Worm (Caenorhabditis elegans): ENCODE measurements around the gene fbxa-30.

ce11 chrIII:1229510-1229909, 45.9 kb downstream of the fbxa-30 start:
- TF ChIP-seq nhr-6 (tag; optimal IDR thresholded peaks at IDR 0.05) (no peak), unc-62 (GFP tag; optimal IDR thresholded peaks at IDR 0.05) (no peak), nhr-237 (tag; optimal IDR thresholded peaks at IDR 0.05) (no peak), R02D3.7 (tag; optimal IDR thresholded peaks at IDR 0.05) (no peak), crh-2 (tag; optimal IDR thresholded peaks at IDR 0.05) (no peak), nhr-77 (tag; optimal IDR thresholded peaks at IDR 0.05) (no peak), mab-5 (tag; optimal IDR thresholded peaks at IDR 0.05) (no peak), ama-1 (optimal IDR thresholded peaks at IDR 0.05) (no peak), mdl-1 (tag; optimal IDR thresholded peaks at IDR 0.05) (no peak), nhr-11 (tag; optimal IDR thresholded peaks at IDR 0.05) (no peak), nhr-23 (tag; optimal IDR thresholded peaks at IDR 0.05) (no peak)
